Fruit fly (Drosophila melanogaster): ENCODE results near the gene CrebA.

The CrebA gene

DNA sequence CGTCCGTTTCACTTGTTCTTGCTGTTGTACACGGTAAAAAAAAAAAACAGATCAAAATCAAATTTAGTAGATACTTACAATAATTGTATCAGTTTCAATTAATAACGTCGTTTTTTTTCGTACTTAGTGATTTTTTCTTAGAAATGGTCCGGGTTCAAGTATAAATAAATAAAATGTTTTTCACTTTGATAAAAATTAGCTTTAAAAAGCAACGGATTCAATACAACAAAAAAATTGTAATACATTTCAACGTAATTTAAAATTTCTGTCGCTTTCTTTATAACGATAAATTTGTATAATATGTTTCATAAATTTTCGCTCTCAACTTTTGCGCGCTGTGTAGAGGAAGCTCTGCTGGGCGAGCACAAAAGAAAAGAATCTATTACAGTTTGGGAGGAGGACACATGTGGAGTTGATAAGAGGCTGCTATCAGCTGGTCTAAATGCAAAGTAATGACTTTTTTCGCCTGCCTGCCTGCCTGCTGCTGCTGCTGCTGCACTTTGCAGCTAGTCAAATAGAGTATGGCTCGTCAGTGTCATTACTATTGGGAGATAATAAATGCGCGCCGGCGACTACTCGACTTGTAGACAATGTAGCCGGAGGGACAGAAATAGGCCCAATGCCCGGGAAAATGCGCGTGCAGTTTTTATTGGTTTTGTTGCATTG is 2.9 kb downstream of the CrebA start (continued):
- TF ChIP-seq gcm (GFP tag; optimal IDR thresholded peaks at IDR 0.05): peak; percentile 51
- peak; percentile 46 for TF ChIP-seq CG15696 (tag; optimal IDR thresholded peaks at IDR 0.05)
- TF ChIP-seq CG1602 (GFP tag; optimal IDR thresholded peaks at IDR 0.05): peak; percentile 73
- peak; percentile 70 for TF ChIP-seq CG3281 (GFP tag; optimal IDR thresholded peaks at IDR 0.05)
- TF ChIP-seq CG12391 (tag; optimal IDR thresholded peaks at IDR 0.05): peak; percentile 81
- TF ChIP-seq CG13123 (GFP tag; optimal IDR thresholded peaks at IDR 0.05): no peak
- TF ChIP-seq Myb (GFP tag; optimal IDR thresholded peaks at IDR 0.05): peak; percentile 12
- TF ChIP-seq dmrt11E (tag; optimal IDR thresholded peaks at IDR 0.05): peak; percentile 79
- TF ChIP-seq sug (tag; optimal IDR thresholded peaks at IDR 0.05): no peak
- no peak for TF ChIP-seq CG32767 (GFP tag; IDR thresholded peaks at IDR 0.05)
- no peak for TF ChIP-seq CG10543 (GFP tag; optimal IDR thresholded peaks at IDR 0.05)
- TF ChIP-seq mirr (GFP tag; optimal IDR thresholded peaks at IDR 0.05): no peak
- peak; percentile 50 for TF ChIP-seq CG4404 (GFP tag; IDR thresholded peaks at IDR 0.05)
- TF ChIP-seq zen (tag; optimal IDR thresholded peaks at IDR 0.05): peak; percentile 74
- peak; percentile 58 for TF ChIP-seq CG12104 (GFP tag; optimal IDR thresholded peaks at IDR 0.05)
- no peak for TF ChIP-seq pan (optimal IDR thresholded peaks at IDR 0.05)
- peak in 1 of 2 experiments; percentile 66 for TF ChIP-seq pan (GFP tag; optimal IDR thresholded peaks at IDR 0.05 in 1 of 2, IDR thresholded peaks at IDR 0.05 in 1 of 2)
- no peak for TF ChIP-seq CG17186 (GFP tag; optimal IDR thresholded peaks at IDR 0.05)
- no peak for TF ChIP-seq D (optimal IDR thresholded peaks at IDR 0.05)
- TF ChIP-seq D (GFP tag; optimal IDR thresholded peaks at IDR 0.05): peak; percentile 64
- TF ChIP-seq E2f1 (GFP tag; IDR thresholded peaks at IDR 0.05): no peak; the same call in 1 of the 2 replicates
- TF ChIP-seq CG1529 (GFP tag; optimal IDR thresholded peaks at IDR 0.05): peak; percentile 58
- TF ChIP-seq CG1024 (GFP tag; IDR thresholded peaks at IDR 0.05): 0 out of 2 replicates have a peak, but pooled peaks have one; percentile 17
- no peak for TF ChIP-seq CG8290 (GFP tag; optimal IDR thresholded peaks at IDR 0.05)
- no peak for TF ChIP-seq CG8290 (tag; optimal IDR thresholded peaks at IDR 0.05)
- peak; percentile 4 for TF ChIP-seq sd (tag; optimal IDR thresholded peaks at IDR 0.05)
- TF ChIP-seq CG18011 (GFP tag; optimal IDR thresholded peaks at IDR 0.05): peak; percentile 25
- TF ChIP-seq luna (GFP tag; optimal IDR thresholded peaks at IDR 0.05): no peak
- peak; percentile 20 for TF ChIP-seq gro (GFP tag; optimal IDR thresholded peaks at IDR 0.05)
- peak; percentile 78 for TF ChIP-seq grau (tag; optimal IDR thresholded peaks at IDR 0.05)
- TF ChIP-seq psq (GFP tag; optimal IDR thresholded peaks at IDR 0.05): no peak
- TF ChIP-seq salm (tag; optimal IDR thresholded peaks at IDR 0.05): no peak
- peak; percentile 46 for TF ChIP-seq CG33557 (GFP tag; optimal IDR thresholded peaks at IDR 0.05)
- TF ChIP-seq tx (GFP tag; optimal IDR thresholded peaks at IDR 0.05): peak; percentile 22
- TF ChIP-seq CG12155 (GFP tag; optimal IDR thresholded peaks at IDR 0.05): peak; percentile 54
- TF ChIP-seq CG4282 (GFP tag; optimal IDR thresholded peaks at IDR 0.05): no peak
- no peak for TF ChIP-seq tna (GFP tag; IDR thresholded peaks at IDR 0.05; ENCODE audit: partially characterized antibody)
- TF ChIP-seq CG6689 (GFP tag; IDR thresholded peaks at IDR 0.05): peak; percentile 78
- peak; percentile 63 for TF ChIP-seq CG4820 (GFP tag; optimal IDR thresholded peaks at IDR 0.05)
- no peak for TF ChIP-seq sim (GFP tag; IDR thresholded peaks at IDR 0.05)
- no peak for TF ChIP-seq peb (GFP tag; IDR thresholded peaks at IDR 0.05)
- peak; percentile 32 for TF ChIP-seq slp2 (GFP tag; optimal IDR thresholded peaks at IDR 0.05)
- TF ChIP-seq CG4424 (GFP tag; optimal IDR thresholded peaks at IDR 0.05): peak; percentile 77
- TF ChIP-seq Rx (GFP tag; IDR thresholded peaks at IDR 0.05): 0 out of 2 replicates have a peak, but pooled peaks have one; percentile 10
- no peak for TF ChIP-seq CG6765 (GFP tag; optimal IDR thresholded peaks at IDR 0.05)
- no peak for TF ChIP-seq abd-A (tag; optimal IDR thresholded peaks at IDR 0.05)
- TF ChIP-seq Max (GFP tag; optimal IDR thresholded peaks at IDR 0.05): peak; percentile 55
- peak; percentile 55 for TF ChIP-seq CG15011 (GFP tag; optimal IDR thresholded peaks at IDR 0.05)
- peak; percentile 24 for TF ChIP-seq CG13624 (GFP tag; optimal IDR thresholded peaks at IDR 0.05)
- peak; percentile 88 for TF ChIP-seq nmo (GFP tag; optimal IDR thresholded peaks at IDR 0.05)
- TF ChIP-seq Sin3A (optimal IDR thresholded peaks at IDR 0.05): no peak

All from whole organism, embryonic.